ENCODE assay signal across 7 worm cellular contexts in the genomic region with DNA sequence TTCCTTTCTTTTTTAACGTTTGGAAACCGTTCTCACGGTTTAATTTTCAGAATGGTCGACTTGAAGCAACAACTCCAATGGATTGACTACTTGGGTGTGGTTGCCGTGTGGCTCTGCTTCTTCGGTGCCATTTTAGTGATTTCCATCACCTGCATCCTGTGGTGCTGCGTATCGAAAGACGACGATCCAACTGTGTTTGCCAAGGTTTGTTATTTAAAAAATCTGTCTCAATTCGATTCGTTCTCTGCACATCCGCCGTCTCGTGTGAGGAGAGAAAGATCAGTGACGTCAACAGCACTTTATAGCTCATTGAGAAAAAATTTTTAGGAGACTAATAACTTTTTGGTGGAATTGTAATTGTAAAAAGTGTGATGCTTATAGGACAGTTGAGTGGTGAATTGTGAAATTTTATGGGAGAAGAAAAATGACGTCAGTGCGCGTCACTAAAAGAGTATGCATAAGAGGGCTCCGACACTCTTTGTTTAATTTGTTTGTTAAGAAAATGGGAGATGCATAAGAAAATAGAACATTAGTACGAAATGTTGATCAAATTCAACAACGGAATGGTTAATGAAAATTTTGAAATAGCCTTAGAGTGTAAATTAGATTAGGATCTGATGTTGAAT.
TF ChIP-seq lines count a peak whose summit lies in the region.

A gene (plus strand): TSS at position 51 of the 626 bp plus-strand sequence.

TF ChIP-seq in whole organism, L1 larva, 84 proteins besides CTCF, POLR2A, EP300 and RAD21:
- TF ChIP-seq lsy-2 (tag; optimal IDR thresholded peaks at IDR 0.05; lab: Kevin White, UChicago) (peak in 1 of 2 experiments; percentile 25), nhr-71 (tag; optimal IDR thresholded peaks at IDR 0.05; lab: Kevin White, UChicago) (peak; percentile 16), lin-14 (GFP tag; optimal IDR thresholded peaks at IDR 0.05; lab: Kevin White, UChicago) (peak; percentile 67), zag-1 (tag; optimal IDR thresholded peaks at IDR 0.05; lab: Kevin White, UChicago) (no peak), ceh-8 (GFP tag; optimal IDR thresholded peaks at IDR 0.05; lab: Kevin White, UChicago) (peak; percentile 40)

TF ChIP-seq in whole organism, L2 larva, 48 proteins besides CTCF, POLR2A, EP300 and RAD21:
- TF ChIP-seq nhr-129 (tag; optimal IDR thresholded peaks at IDR 0.05; lab: Kevin White, UChicago) = peak; percentile 11
- TF ChIP-seq zag-1 (tag; optimal IDR thresholded peaks at IDR 0.05; lab: Kevin White, UChicago) = peak; percentile 41
- peak in 1 of 2 experiments; percentile 23 for TF ChIP-seq lsy-2 (tag; optimal IDR thresholded peaks at IDR 0.05; lab: Kevin White, UChicago)
- peak; percentile 50 for TF ChIP-seq unc-55 (GFP tag; optimal IDR thresholded peaks at IDR 0.05; lab: Kevin White, UChicago)
- no peak for TF ChIP-seq sma-9 (GFP tag; optimal IDR thresholded peaks at IDR 0.05; lab: Kevin White, UChicago)
- TF ChIP-seq sma-9 (tag; optimal IDR thresholded peaks at IDR 0.05; lab: Kevin White, UChicago) = no peak
- TF ChIP-seq skn-1 (tag; optimal IDR thresholded peaks at IDR 0.05; lab: Kevin White, UChicago) = no peak

TF ChIP-seq in whole organism, L3 larva, 47 proteins besides CTCF, POLR2A, EP300 and RAD21:
- TF ChIP-seq egl-5 (tag; optimal IDR thresholded peaks at IDR 0.05; lab: Kevin White, UChicago) = peak; percentile 27
- no peak for TF ChIP-seq lin-15B (tag; optimal IDR thresholded peaks at IDR 0.05; lab: Kevin White, UChicago)
- peak; percentile 5 for TF ChIP-seq pha-4 (tag; optimal IDR thresholded peaks at IDR 0.05; lab: Kevin White, UChicago)
- peak; percentile 19 for TF ChIP-seq nfya-1 (tag; optimal IDR thresholded peaks at IDR 0.05; lab: Kevin White, UChicago; ENCODE audit: insufficient read depth)

TF ChIP-seq in whole organism, L4 larva, 104 proteins besides CTCF, POLR2A, EP300 and RAD21:
- TF ChIP-seq lsy-2 (tag; optimal IDR thresholded peaks at IDR 0.05; lab: Kevin White, UChicago) (peak in 1 of 2 experiments; percentile 39), lin-29 (GFP tag; IDR thresholded peaks at IDR 0.05; lab: Robert Waterston, UW) (no peak), aha-1 (tag; lab: Kevin White, UChicago) (peak; percentile 92)

TF ChIP-seq in whole organism, late embryonic, 69 proteins besides CTCF, POLR2A, EP300 and RAD21:
- TF ChIP-seq unc-42 (tag; optimal IDR thresholded peaks at IDR 0.05; lab: Kevin White, UChicago) (peak; percentile 28), K09A11.1 (tag; optimal IDR thresholded peaks at IDR 0.05; lab: Kevin White, UChicago; ENCODE audit: insufficient read depth) (no peak)

TF ChIP-seq in whole organism, mixed stage, embryonic, 35 proteins besides CTCF, POLR2A, EP300 and RAD21:
- no peak for TF ChIP-seq sptf-1 (tag; optimal IDR thresholded peaks at IDR 0.05; lab: Kevin White, UChicago)
- no peak for TF ChIP-seq unc-120 (tag; optimal IDR thresholded peaks at IDR 0.05; lab: Kevin White, UChicago; ENCODE audit: poor library complexity, severe bottlenecking)
- no peak for TF ChIP-seq unc-39 (tag; optimal IDR thresholded peaks at IDR 0.05; lab: Kevin White, UChicago)
- TF ChIP-seq ceh-39 (tag; optimal IDR thresholded peaks at IDR 0.05; lab: Kevin White, UChicago) = no peak
- TF ChIP-seq ces-1 (GFP tag; optimal IDR thresholded peaks at IDR 0.05; lab: Kevin White, UChicago) = peak; percentile 39
- TF ChIP-seq ceh-43 (GFP tag; optimal IDR thresholded peaks at IDR 0.05; lab: Kevin White, UChicago) = no peak
TF ChIP-seq in whole organism, mixed stage, embryonic: peak in this region for 1.

TF ChIP-seq in whole organism, young adult, 124 proteins besides CTCF, POLR2A, EP300 and RAD21:
- TF ChIP-seq nhr-120 (GFP tag; IDR thresholded peaks at IDR 0.05; lab: Robert Waterston, UW) (no peak), attf-3 (GFP tag; conservative IDR thresholded peaks at IDR 0.05; lab: Robert Waterston, UW) (no peak), ceh-40 (GFP tag; IDR thresholded peaks at IDR 0.05; lab: Robert Waterston, UW) (no peak), rcor-1 (GFP tag; IDR thresholded peaks at IDR 0.05; lab: Robert Waterston, UW) (no peak), lin-35 (GFP tag; optimal IDR thresholded peaks at IDR 0.05; lab: Kevin White, UChicago) (no peak), cebp-1 (GFP tag; IDR thresholded peaks at IDR 0.05; lab: Robert Waterston, UW) (no peak), cebp-1 (tag; optimal IDR thresholded peaks at IDR 0.05; lab: Kevin White, UChicago) (peak; percentile 61), ztf-22 (GFP tag; optimal IDR thresholded peaks at IDR 0.05; lab: Kevin White, UChicago) (no peak)
TF ChIP-seq in whole organism, young adult: peak in this region for 1.
